Fruit fly (Drosophila melanogaster): ENCODE measurements around the gene NTPase.
A peak's percentile ranks its signal among the peaks of the same experiment; 100 is the strongest.

Gene NTPase

dm6 chr2L:2856960-2857584 lies 28.6 kb downstream of the NTPase start, which contains the start of gene CG2991:
Gene CG2991, plus strand, starts transcription at chr2L:2857164.
- peak; percentile 89 for TF ChIP-seq E2f2 (GFP tag; IDR thresholded peaks at IDR 0.05)
- no peak for TF ChIP-seq CG3726 (GFP tag; IDR thresholded peaks at IDR 0.05)
- no peak for TF ChIP-seq sisA (GFP tag; IDR thresholded peaks at IDR 0.05)
- TF ChIP-seq Sin3A (optimal IDR thresholded peaks at IDR 0.05): peak; percentile 39
- no peak for TF ChIP-seq Sox102F (GFP tag; optimal IDR thresholded peaks at IDR 0.05)
- TF ChIP-seq Nf-YB (GFP tag; optimal IDR thresholded peaks at IDR 0.05): peak; percentile 11
- TF ChIP-seq ci (GFP tag; IDR thresholded peaks at IDR 0.05): peak; percentile 14; the same call in 2 of the 3 replicates
- peak; percentile 56 for TF ChIP-seq CTCF (GFP tag; optimal IDR thresholded peaks at IDR 0.05)
- no peak for TF ChIP-seq en (GFP tag; optimal IDR thresholded peaks at IDR 0.05)
- no peak for TF ChIP-seq CG7556 (GFP tag; optimal IDR thresholded peaks at IDR 0.05)
- peak; percentile 86 for TF ChIP-seq CG4617 (GFP tag; optimal IDR thresholded peaks at IDR 0.05; ENCODE audit: borderline replicate concordance)
- no peak for TF ChIP-seq Lpt (GFP tag; optimal IDR thresholded peaks at IDR 0.05)
- peak; percentile 58 for TF ChIP-seq CG3995 (GFP tag; optimal IDR thresholded peaks at IDR 0.05)
- no peak for TF ChIP-seq CG11456 (GFP tag; IDR thresholded peaks at IDR 0.05)
- TF ChIP-seq CG10267 (tag; optimal IDR thresholded peaks at IDR 0.05): peak; percentile 69
- peak; percentile 56 for TF ChIP-seq nmo (GFP tag; optimal IDR thresholded peaks at IDR 0.05)
- peak; percentile 13 for TF ChIP-seq exex (tag; optimal IDR thresholded peaks at IDR 0.05)
- no peak for TF ChIP-seq CG6272 (GFP tag; IDR thresholded peaks at IDR 0.05)
- no peak for TF ChIP-seq eve (GFP tag; optimal IDR thresholded peaks at IDR 0.05)
- TF ChIP-seq CG10147 (GFP tag; optimal IDR thresholded peaks at IDR 0.05): peak; percentile 36
- peak; percentile 84 for TF ChIP-seq stwl (tag; optimal IDR thresholded peaks at IDR 0.05)
- no peak for TF ChIP-seq CG6654 (GFP tag; optimal IDR thresholded peaks at IDR 0.05)
- peak; percentile 56 for TF ChIP-seq CG2712 (tag; optimal IDR thresholded peaks at IDR 0.05)
- no peak for TF ChIP-seq gsb (GFP tag; IDR thresholded peaks at IDR 0.05)
- peak; percentile 25 for TF ChIP-seq CG1233 (GFP tag; optimal IDR thresholded peaks at IDR 0.05)
- no peak for TF ChIP-seq CG11560 (tag; IDR thresholded peaks at IDR 0.05)
- TF ChIP-seq Hsf (GFP tag; optimal IDR thresholded peaks at IDR 0.05): peak; percentile 37
- no peak for TF ChIP-seq mld (GFP tag; IDR thresholded peaks at IDR 0.05; ENCODE audit: partially characterized antibody)
- TF ChIP-seq wdn (GFP tag; IDR thresholded peaks at IDR 0.05): peak; percentile 28; the same call in 1 of the 2 replicates
- TF ChIP-seq Oaz (GFP tag; IDR thresholded peaks at IDR 0.05): no peak
- no peak for TF ChIP-seq Hr3 (GFP tag; optimal IDR thresholded peaks at IDR 0.05)
- peak; percentile 49 for TF ChIP-seq lilli (GFP tag; optimal IDR thresholded peaks at IDR 0.05)
- TF ChIP-seq Doc3 (GFP tag; IDR thresholded peaks at IDR 0.05; ENCODE audit: partially characterized antibody): peak; percentile 74
- no peak for TF ChIP-seq gt (GFP tag; IDR thresholded peaks at IDR 0.05)
- no peak for TF ChIP-seq CG17912 (GFP tag; optimal IDR thresholded peaks at IDR 0.05)
- TF ChIP-seq usp (GFP tag; optimal IDR thresholded peaks at IDR 0.05): no peak
- TF ChIP-seq bbx (GFP tag; IDR thresholded peaks at IDR 0.05; ENCODE audit: partially characterized antibody): peak; percentile 87
- peak; percentile 16 for TF ChIP-seq CG12104 (GFP tag; optimal IDR thresholded peaks at IDR 0.05)
- TF ChIP-seq HmgD (GFP tag; optimal IDR thresholded peaks at IDR 0.05): no peak
- TF ChIP-seq inv (GFP tag; IDR thresholded peaks at IDR 0.05; ENCODE audit: partially characterized antibody): peak; percentile 70
- TF ChIP-seq ash1 (GFP tag; optimal IDR thresholded peaks at IDR 0.05): no peak
- peak; percentile 52 for TF ChIP-seq corto (GFP tag; optimal IDR thresholded peaks at IDR 0.05)
- peak; percentile 52 for TF ChIP-seq Jarid2 (GFP tag; optimal IDR thresholded peaks at IDR 0.05)
- no peak for TF ChIP-seq CG4820 (GFP tag; optimal IDR thresholded peaks at IDR 0.05)
- TF ChIP-seq eyg (GFP tag; optimal IDR thresholded peaks at IDR 0.05): no peak
- TF ChIP-seq CG3838 (GFP tag; optimal IDR thresholded peaks at IDR 0.05): no peak
- TF ChIP-seq CG8388 (GFP tag; optimal IDR thresholded peaks at IDR 0.05): no peak
- peak; percentile 11 for TF ChIP-seq gem (tag; optimal IDR thresholded peaks at IDR 0.05)
- TF ChIP-seq Rx (GFP tag; IDR thresholded peaks at IDR 0.05): no peak
- TF ChIP-seq CG17328 (GFP tag; IDR thresholded peaks at IDR 0.05): no peak
- TF ChIP-seq hkb (optimal IDR thresholded peaks at IDR 0.05): no peak
- no peak for TF ChIP-seq hkb (GFP tag; IDR thresholded peaks at IDR 0.05)

Data from whole organism, embryonic.